Fruit fly (Drosophila melanogaster) whole organism, prepupa: ENCODE results near the gene CG4743.

Experiments
- Blimp-1 ChIP-seq: fragments of 200-800 bp; sonication (Bioruptor generic); optimal IDR thresholded peaks from 3 replicates; lab custom pipeline; 2017; ENCODE audit warnings: missing biosample characterization, missing genetic modification characterization, mild to moderate bottlenecking, moderate library complexity, missing genetic modification reagents
- CG10631 ChIP-seq: fragments of 200-800 bp; sonication (Bioruptor generic); optimal IDR thresholded peaks from 2 replicates; lab custom pipeline; 2016; ENCODE audit warnings: missing biosample characterization, missing genetic modification characterization
- CG10669 ChIP-seq: fragments of 200-800 bp; sonication (Bioruptor generic); optimal IDR thresholded peaks from 3 replicates; lab custom pipeline; 2018; ENCODE audit warnings: missing biosample characterization, mild to moderate bottlenecking, missing genetic modification characterization, moderate library complexity
- CG11902 ChIP-seq: fragments of 200-800 bp; sonication (Bioruptor generic); optimal IDR thresholded peaks from 3 replicates; lab custom pipeline; 2016; ENCODE audit warnings: missing biosample characterization, missing genetic modification characterization
- CG15336 ChIP-seq: fragments of 200-800 bp; sonication (Bioruptor generic); IDR thresholded peaks from 2 replicates; pipeline ENCODE4 v1.3.6; 2022; ENCODE audit warnings: missing biosample characterization, missing genetic modification characterization
- CG1621 ChIP-seq: fragments of 200-800 bp; sonication (Bioruptor generic); optimal IDR thresholded peaks from 3 replicates; lab custom pipeline; 2018; ENCODE audit warnings: missing biosample characterization, mild to moderate bottlenecking, missing genetic modification characterization
- CG16779 ChIP-seq: fragments of 200-800 bp; sonication (Bioruptor generic); optimal IDR thresholded peaks from 3 replicates; lab custom pipeline; 2017; ENCODE audit warnings: missing biosample characterization, mild to moderate bottlenecking, missing genetic modification characterization
- CG3032 ChIP-seq: fragments of 200-800 bp; optimal IDR thresholded peaks from 2 replicates; lab custom pipeline; 2019; ENCODE audit warnings: missing biosample characterization, mild to moderate bottlenecking, missing genetic modification characterization, moderate library complexity
- CG31627 ChIP-seq: fragments of 200-800 bp; sonication (Bioruptor generic); optimal IDR thresholded peaks from 3 replicates; lab custom pipeline; 2016; ENCODE audit warnings: missing biosample characterization, missing genetic modification characterization
- CG32006 ChIP-seq: fragments of 200-800 bp; sonication (Bioruptor generic); optimal IDR thresholded peaks from 3 replicates; lab custom pipeline; 2017; ENCODE audit warnings: missing biosample characterization, mild to moderate bottlenecking, missing genetic modification characterization
- CG34406 ChIP-seq: fragments of 200-800 bp; sonication (Bioruptor generic); optimal IDR thresholded peaks from 3 replicates; lab custom pipeline; 2016; ENCODE audit warnings: missing biosample characterization, missing genetic modification characterization
- CG6163 ChIP-seq: fragments of 200-800 bp; sonication (Bioruptor generic); IDR thresholded peaks from 3 replicates; pipeline ENCODE4 v1.3.6; 2022; ENCODE audit warnings: missing biosample characterization, missing genetic modification characterization
- CG6792 ChIP-seq: fragments of 200-800 bp; sonication (Bioruptor generic); optimal IDR thresholded peaks from 3 replicates; lab custom pipeline; 2016; ENCODE audit warnings: missing biosample characterization, missing genetic modification characterization
- CG6808 ChIP-seq: fragments of 200-800 bp; sonication (Bioruptor generic); optimal IDR thresholded peaks from 3 replicates; lab custom pipeline; 2017; ENCODE audit warnings: missing biosample characterization, missing genetic modification characterization, mild to moderate bottlenecking, moderate library complexity, missing genetic modification reagents
- CG7368 ChIP-seq: fragments of 200-800 bp; sonication (Bioruptor generic); optimal IDR thresholded peaks from 3 replicates; lab custom pipeline; 2016; ENCODE audit warnings: missing biosample characterization, missing genetic modification characterization
- CG8119 ChIP-seq: fragments of 200-800 bp; sonication (Bioruptor generic); IDR thresholded peaks from 3 replicates; pipeline ENCODE4 v1.3.6; 2022; ENCODE audit warnings: missing biosample characterization, missing genetic modification characterization
- CG8319 ChIP-seq: fragments of 200-800 bp; sonication (Bioruptor generic); optimal IDR thresholded peaks from 3 replicates; lab custom pipeline; 2016; ENCODE audit warnings: missing biosample characterization, missing genetic modification characterization
- CG8632 ChIP-seq: fragments of 200-800 bp; sonication (Bioruptor generic); optimal IDR thresholded peaks from 3 replicates; lab custom pipeline; 2016; ENCODE audit warnings: missing biosample characterization, missing genetic modification characterization
- CG9139 ChIP-seq: fragments of 200-800 bp; sonication (Bioruptor generic); optimal IDR thresholded peaks from 3 replicates; lab custom pipeline; 2017; ENCODE audit warnings: missing biosample characterization, mild to moderate bottlenecking, missing genetic modification characterization
- Eip75B ChIP-seq: fragments of 200-800 bp; sonication (Bioruptor generic); optimal IDR thresholded peaks from 3 replicates; lab custom pipeline; 2016; ENCODE audit warnings: missing biosample characterization, missing genetic modification characterization
- Eip78C ChIP-seq: fragments of 200-800 bp; sonication (Bioruptor generic); peaks from one replicate; lab custom pipeline; 2016; ENCODE audit warnings: missing biosample characterization, missing genetic modification characterization
- Eip93F ChIP-seq: fragments of 200-800 bp; sonication (Bioruptor generic); optimal IDR thresholded peaks from 2 replicates; lab custom pipeline; 2016; ENCODE audit warnings: missing biosample characterization, mild to moderate bottlenecking, missing genetic modification characterization
- Ets21C ChIP-seq: fragments of 200-800 bp; sonication (Bioruptor generic); optimal IDR thresholded peaks from 3 replicates; lab custom pipeline; 2016; ENCODE audit warnings: missing biosample characterization, missing genetic modification characterization
- Ets96B ChIP-seq: fragments of 200-800 bp; optimal IDR thresholded peaks from 2 replicates; lab custom pipeline; 2019; ENCODE audit warnings: missing biosample characterization, mild to moderate bottlenecking, missing genetic modification characterization, moderate library complexity
- Hr38 ChIP-seq: sonication (Bioruptor generic); optimal IDR thresholded peaks from 2 replicates; lab custom pipeline; 2016; ENCODE audit warnings: missing biosample characterization, missing genetic modification characterization
- Hr39 ChIP-seq: fragments of 200-800 bp; sonication (Bioruptor generic); optimal IDR thresholded peaks from 2 replicates; lab custom pipeline; 2016; ENCODE audit warnings: missing biosample characterization, missing genetic modification characterization
- Hr4 ChIP-seq: fragments of 200-800 bp; sonication (Bioruptor generic); optimal IDR thresholded peaks from 3 replicates; lab custom pipeline; 2016; ENCODE audit warnings: missing biosample characterization, missing genetic modification characterization
- Lpt ChIP-seq: fragments of 200-800 bp; sonication (Bioruptor generic); optimal IDR thresholded peaks from 3 replicates; lab custom pipeline; 2016; ENCODE audit warnings: missing biosample characterization, missing genetic modification characterization
- Met ChIP-seq: fragments of 200-800 bp; sonication (Bioruptor generic); optimal IDR thresholded peaks from 3 replicates; lab custom pipeline; 2016; ENCODE audit warnings: missing biosample characterization, missing genetic modification characterization
- Smox ChIP-seq: fragments of 200-800 bp; sonication (Bioruptor generic); optimal IDR thresholded peaks from 3 replicates; lab custom pipeline; 2016; ENCODE audit warnings: missing biosample characterization, missing genetic modification characterization
- Sox102F ChIP-seq: fragments of 200-800 bp; sonication (Bioruptor generic); optimal IDR thresholded peaks from 2 replicates; lab custom pipeline; 2016; ENCODE audit warnings: missing biosample characterization, mild to moderate bottlenecking, missing genetic modification characterization
- Sox15 ChIP-seq: fragments of 200-800 bp; sonication (Bioruptor generic); optimal IDR thresholded peaks from 3 replicates; lab custom pipeline; 2016; ENCODE audit warnings: missing biosample characterization, missing genetic modification characterization
- achi ChIP-seq: fragments of 200-800 bp; sonication (Bioruptor generic); optimal IDR thresholded peaks from 3 replicates; lab custom pipeline; 2016; ENCODE audit warnings: missing biosample characterization, missing genetic modification characterization
- cyc ChIP-seq: fragments of 200-800 bp; sonication (Bioruptor generic); optimal IDR thresholded peaks from 3 replicates; lab custom pipeline; 2016; ENCODE audit warnings: missing biosample characterization, missing genetic modification characterization
- dac ChIP-seq: fragments of 200-800 bp; sonication (Bioruptor generic); optimal IDR thresholded peaks from 2 replicates; lab custom pipeline; 2017; ENCODE audit warnings: missing biosample characterization, mild to moderate bottlenecking, missing genetic modification characterization
- dsx ChIP-seq: fragments of 200-800 bp; optimal IDR thresholded peaks from 3 replicates; lab custom pipeline; 2019; ENCODE audit warnings: missing biosample characterization, mild to moderate bottlenecking, missing genetic modification characterization, moderate library complexity; ENCODE audit not compliant: poor library complexity, severe bottlenecking
- eg ChIP-seq: fragments of 200-800 bp; sonication (Bioruptor generic); IDR thresholded peaks from 3 replicates; pipeline ENCODE4 v1.3.6; 2022; ENCODE audit warnings: missing biosample characterization, missing genetic modification characterization
- fd59A ChIP-seq: fragments of 200-800 bp; sonication (Bioruptor generic); optimal IDR thresholded peaks from 2 replicates; lab custom pipeline; 2017; ENCODE audit warnings: missing biosample characterization, mild to moderate bottlenecking, missing genetic modification characterization, missing genetic modification reagents
- fd85E ChIP-seq: fragments of 200-800 bp; sonication (Bioruptor generic); optimal IDR thresholded peaks from 3 replicates; lab custom pipeline; 2016; ENCODE audit warnings: missing biosample characterization, missing genetic modification characterization
- fkh ChIP-seq: fragments of 200-800 bp; sonication (Bioruptor generic); optimal IDR thresholded peaks from 3 replicates; lab custom pipeline; 2017; ENCODE audit warnings: missing biosample characterization, mild to moderate bottlenecking, missing genetic modification characterization, moderate library complexity
- lz ChIP-seq: fragments of 200-800 bp; sonication (Bioruptor generic); optimal IDR thresholded peaks from 3 replicates; lab custom pipeline; 2016; ENCODE audit warnings: missing biosample characterization, missing genetic modification characterization
- net ChIP-seq: fragments of 200-800 bp; sonication (Bioruptor generic); optimal IDR thresholded peaks from 3 replicates; lab custom pipeline; 2016; ENCODE audit warnings: missing biosample characterization, missing genetic modification characterization
- pdm3 ChIP-seq: fragments of 200-800 bp; sonication (Bioruptor generic); optimal IDR thresholded peaks from 3 replicates; lab custom pipeline; 2016; ENCODE audit warnings: missing biosample characterization, missing genetic modification characterization
- salr ChIP-seq, 2 experiments: fragments of 200-800 bp; sonication (Bioruptor generic); optimal IDR thresholded peaks; 3 replicates each; lab custom pipeline; 2016 to 2018; ENCODE audit warnings: missing biosample characterization in 2 of 2, missing genetic modification characterization in 2 of 2, mild to moderate bottlenecking in 1 of 2
- spab ChIP-seq: fragments of 200-800 bp; sonication (Bioruptor generic); optimal IDR thresholded peaks from 2 replicates; lab custom pipeline; 2017; ENCODE audit warnings: missing biosample characterization, mild to moderate bottlenecking, missing genetic modification characterization, missing genetic modification reagents
- svp ChIP-seq: fragments of 200-800 bp; sonication (Bioruptor generic); peaks from one replicate; lab custom pipeline; 2016; ENCODE audit warnings: missing biosample characterization, missing genetic modification characterization
- topi ChIP-seq: fragments of 200-800 bp; sonication (Bioruptor generic); optimal IDR thresholded peaks from 3 replicates; lab custom pipeline; 2016; ENCODE audit warnings: missing biosample characterization, missing genetic modification characterization
- vri ChIP-seq: fragments of 200-800 bp; sonication (Bioruptor generic); optimal IDR thresholded peaks from 3 replicates; lab custom pipeline; 2016; ENCODE audit warnings: missing biosample characterization, mild to moderate bottlenecking, missing genetic modification characterization

The CG4743 gene

DNA sequence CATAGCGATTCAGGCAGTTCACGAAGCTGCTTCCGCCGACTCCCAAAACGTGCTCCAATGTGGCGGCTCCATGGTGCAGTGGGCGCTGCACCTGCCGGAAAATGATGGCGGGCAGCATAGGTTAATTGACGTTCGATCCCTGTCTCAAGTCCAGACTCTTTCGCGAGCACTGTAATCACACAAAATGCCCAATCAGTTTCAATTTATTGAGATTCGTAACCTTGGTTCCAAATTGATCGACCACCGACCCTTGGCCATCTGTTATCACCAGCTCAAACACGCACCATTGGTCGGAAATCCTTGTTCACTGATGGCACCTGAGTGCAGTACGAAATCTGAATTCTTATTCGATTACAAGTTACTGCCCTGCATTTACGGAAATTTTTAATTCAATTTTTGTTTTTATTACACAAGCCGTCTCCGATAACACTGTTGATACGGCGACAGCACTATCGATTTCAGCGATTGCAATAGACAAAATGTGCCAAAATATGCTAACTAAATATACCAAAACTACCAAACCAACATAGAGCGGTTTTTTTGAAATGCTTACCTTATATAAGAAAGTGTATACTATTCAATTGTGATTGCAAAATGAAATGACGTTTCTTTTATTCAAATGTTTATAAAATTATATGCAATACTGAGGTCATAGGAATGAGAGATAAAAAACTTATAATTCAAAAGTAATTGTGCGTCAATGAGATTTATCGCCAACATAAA lies 6.5 kb upstream of the CG4743 start, which contains the start of gene CLS:
Gene CLS (minus strand): TSS at position 673 of the 723 bp plus-strand sequence.
- TF ChIP-seq Eip93F (GFP tag; lab: Kevin White, UChicago) (no peak), CG8632 (GFP tag; lab: Kevin White, UChicago) (no peak), CG6163 (GFP tag; lab: Robert Waterston, UW) (0 out of 3 replicates have a peak, but pooled peaks have one; percentile 3), svp (GFP tag; lab: Kevin White, UChicago) (peak; percentile 97), Eip78C (GFP tag; lab: Kevin White, UChicago) (peak; percentile 51)

DNA sequence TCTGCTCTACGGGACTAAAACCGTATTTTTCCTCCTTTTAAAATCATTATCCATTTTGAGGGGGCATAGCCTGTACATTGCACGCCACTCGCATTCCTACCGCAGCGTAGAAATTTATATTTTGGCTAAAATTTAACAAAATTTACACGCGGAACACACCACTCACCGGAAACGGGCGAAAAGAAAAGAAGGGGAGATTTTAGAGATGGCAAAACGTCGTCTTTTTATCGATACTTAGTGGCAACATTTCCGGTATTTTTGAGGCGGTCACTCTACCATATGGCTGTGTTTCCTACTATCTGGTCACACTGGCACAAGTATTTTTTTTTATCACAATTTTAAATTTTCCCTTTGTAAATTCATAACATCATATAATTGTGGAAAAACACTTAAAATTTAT lies 4.5 kb upstream of the CG4743 start, which contains the start of gene RpL27:
Gene RpL27 (minus strand): TSS at position 193 of the 400 bp plus-strand sequence.
- TF ChIP-seq Sox102F (peak; percentile 76), CG9139 (GFP tag; lab: Kevin White, UChicago) (peak; percentile 75), CG15336 (GFP tag; lab: Robert Waterston, UW) (peak; percentile 21; the same call in 1 of the 2 replicates), CG10631 (GFP tag; lab: Kevin White, UChicago) (no peak), CG11902 (GFP tag; lab: Kevin White, UChicago) (no peak), pdm3 (GFP tag; lab: Kevin White, UChicago) (peak; percentile 62), CG31627 (peak; percentile 56), cyc (GFP tag; lab: Kevin White, UChicago) (peak; percentile 70), net (peak; percentile 74), Ets21C (GFP tag; lab: Kevin White, UChicago) (peak; percentile 44), Ets96B (tag; lab: Kevin White, UChicago) (peak; percentile 39), CG3032 (tag; lab: Kevin White, UChicago) (peak; percentile 52), fd85E (GFP tag; lab: Kevin White, UChicago) (peak; percentile 80), dac (no peak), CG16779 (tag; lab: Kevin White, UChicago) (no peak), Sox15 (GFP tag; lab: Kevin White, UChicago) (no peak), achi (peak; percentile 60), CG32006 (GFP tag; lab: Kevin White, UChicago) (no peak), fd59A (GFP tag; lab: Kevin White, UChicago) (peak; percentile 4), Hr39 (GFP tag; lab: Kevin White, UChicago) (peak; percentile 58), dsx (no peak), eg (no peak; the same call in 2 of the 3 replicates), Hr38 (GFP tag; lab: Kevin White, UChicago) (no peak), salr (GFP tag; optimal IDR thresholded peaks at IDR 0.05; lab: Kevin White, UChicago) (peak in 1 of 2 experiments; percentile 54), Blimp-1 (GFP tag; lab: Kevin White, UChicago) (peak; percentile 66), Eip75B (GFP tag; lab: Kevin White, UChicago) (peak; percentile 71), lz (GFP tag; lab: Kevin White, UChicago) (peak; percentile 78), Hr4 (GFP tag; lab: Kevin White, UChicago) (peak; percentile 11), CG7368 (GFP tag; lab: Kevin White, UChicago) (peak; percentile 61), CG10669 (GFP tag; lab: Kevin White, UChicago) (peak; percentile 55), Eip78C (GFP tag; lab: Kevin White, UChicago) (peak; percentile 94), spab (GFP tag; lab: Kevin White, UChicago) (peak; percentile 32), CG6792 (GFP tag; lab: Kevin White, UChicago) (peak; percentile 61), Lpt (GFP tag; lab: Kevin White, UChicago) (no peak), topi (GFP tag; lab: Kevin White, UChicago) (peak; percentile 81), CG8119 (no peak), fkh (no peak), CG6163 (GFP tag; lab: Robert Waterston, UW) (peak; percentile 80), vri (GFP tag; lab: Kevin White, UChicago) (peak; percentile 80), CG1621 (tag; lab: Kevin White, UChicago) (peak; percentile 55), Smox (GFP tag; lab: Kevin White, UChicago) (peak; percentile 59), Met (GFP tag; lab: Kevin White, UChicago) (peak; percentile 75), svp (GFP tag; lab: Kevin White, UChicago) (peak; percentile 66), CG6808 (GFP tag; lab: Kevin White, UChicago) (peak; percentile 73), CG34406 (GFP tag; lab: Kevin White, UChicago) (peak; percentile 64), CG8319 (peak; percentile 47)
